Fruit fly (Drosophila melanogaster) whole organism, pupa: ENCODE results near the gene CG5815.
A peak's percentile ranks its signal among the peaks of the same experiment; 100 is the strongest.

Experiments used
- CG10348 ChIP-seq: fragments of 200-800 bp; sonication (Bioruptor generic); IDR thresholded peaks from 2 replicates; pipeline ENCODE4 v1.3.6; 2022; ENCODE audit warnings: missing biosample characterization, missing genetic modification characterization
- CG12605 ChIP-seq: fragments of 200-800 bp; sonication (Bioruptor generic); IDR thresholded peaks from 2 replicates; pipeline ENCODE4 v1.3.6; 2022; ENCODE audit warnings: missing biosample characterization, missing genetic modification characterization
- CG13204 ChIP-seq: fragments of 200-800 bp; sonication (Bioruptor generic); optimal IDR thresholded peaks from 2 replicates; lab custom pipeline; 2018; ENCODE audit warnings: missing biosample characterization, mild to moderate bottlenecking, missing genetic modification characterization, moderate library complexity
- CG14655 ChIP-seq: fragments of 200-800 bp; sonication (Bioruptor generic); optimal IDR thresholded peaks from 3 replicates; lab custom pipeline; 2017; ENCODE audit warnings: mild to moderate bottlenecking, missing biosample characterization, missing genetic modification reagents, missing genetic modification characterization
- CG15710 ChIP-seq: fragments of 200-800 bp; sonication (Bioruptor generic); optimal IDR thresholded peaks from 2 replicates; lab custom pipeline; 2018; ENCODE audit warnings: missing biosample characterization, mild to moderate bottlenecking, missing genetic modification characterization, moderate library complexity
- CG17806 ChIP-seq: fragments of 200-800 bp; sonication (Bioruptor generic); optimal IDR thresholded peaks from 2 replicates; lab custom pipeline; 2018; ENCODE audit warnings: missing biosample characterization, mild to moderate bottlenecking, missing genetic modification characterization, moderate library complexity
- CG32121 ChIP-seq: fragments of 200-800 bp; sonication (Bioruptor generic); IDR thresholded peaks from 2 replicates; pipeline ENCODE4 v1.3.6; 2022; ENCODE audit warnings: missing biosample characterization, missing genetic modification characterization
- CG34367 ChIP-seq: fragments of 200-800 bp; sonication (Bioruptor generic); optimal IDR thresholded peaks from 2 replicates; lab custom pipeline; 2018; ENCODE audit warnings: missing biosample characterization, mild to moderate bottlenecking, missing genetic modification characterization
- CG4496 ChIP-seq: fragments of 200-800 bp; sonication (Bioruptor generic); IDR thresholded peaks from 3 replicates; pipeline ENCODE4 v1.3.6; 2022; ENCODE audit warnings: missing biosample characterization, missing genetic modification characterization
- CG8159 ChIP-seq: fragments of 200-800 bp; sonication (Bioruptor generic); optimal IDR thresholded peaks from 3 replicates; lab custom pipeline; 2018; ENCODE audit warnings: missing biosample characterization, mild to moderate bottlenecking, missing genetic modification characterization, moderate library complexity
- CG8301 ChIP-seq: fragments of 200-800 bp; sonication (Bioruptor generic); optimal IDR thresholded peaks from 2 replicates; lab custom pipeline; 2018; ENCODE audit warnings: missing biosample characterization, mild to moderate bottlenecking, missing genetic modification characterization
- CG9948 ChIP-seq: fragments of 200-800 bp; sonication (Bioruptor generic); optimal IDR thresholded peaks from 2 replicates; lab custom pipeline; 2018; ENCODE audit warnings: missing biosample characterization, mild to moderate bottlenecking, missing genetic modification characterization, moderate library complexity
- D1 ChIP-seq: fragments of 200-800 bp; sonication (Bioruptor generic); optimal IDR thresholded peaks from 2 replicates; lab custom pipeline; 2018; ENCODE audit warnings: missing biosample characterization, mild to moderate bottlenecking, missing genetic modification characterization, moderate library complexity
- EcR ChIP-seq: fragments of 200-800 bp; sonication (Bioruptor generic); optimal IDR thresholded peaks from 3 replicates; lab custom pipeline; 2019; ENCODE audit warnings: missing biosample characterization, missing genetic modification characterization, mild to moderate bottlenecking, moderate library complexity, missing genetic modification reagents
- Ets98B ChIP-seq: fragments of 200-800 bp; sonication (Bioruptor generic); IDR thresholded peaks from 2 replicates; pipeline ENCODE4 v1.3.6; 2022; ENCODE audit warnings: missing biosample characterization, missing genetic modification characterization
- Pif1A ChIP-seq: fragments of 200-800 bp; sonication (Bioruptor generic); optimal IDR thresholded peaks from 3 replicates; lab custom pipeline; 2016; ENCODE audit warnings: missing biosample characterization, missing genetic modification characterization
- Pif1B ChIP-seq: fragments of 200-800 bp; sonication (Bioruptor generic); optimal IDR thresholded peaks from 3 replicates; lab custom pipeline; 2016; ENCODE audit warnings: missing biosample characterization, missing genetic modification characterization
- Snoo ChIP-seq: fragments of 200-800 bp; sonication (Bioruptor generic); optimal IDR thresholded peaks from 3 replicates; lab custom pipeline; 2017; ENCODE audit warnings: missing biosample characterization, mild to moderate bottlenecking, missing genetic modification characterization, inconsistent platforms
- fd96Ca ChIP-seq: fragments of 200-800 bp; sonication (Bioruptor generic); IDR thresholded peaks from 3 replicates; pipeline ENCODE4 v1.3.6; 2022; ENCODE audit warnings: missing biosample characterization, missing genetic modification characterization
- gl ChIP-seq: fragments of 200-800 bp; sonication (Bioruptor generic); optimal IDR thresholded peaks from 2 replicates; lab custom pipeline; 2018; ENCODE audit warnings: missing biosample characterization, mild to moderate bottlenecking, missing genetic modification characterization
- rn ChIP-seq: fragments of 200-800 bp; sonication (Bioruptor generic); IDR thresholded peaks from 2 replicates; pipeline ENCODE4 v1.3.6; 2022; ENCODE audit warnings: missing biosample characterization, missing genetic modification characterization

The CG5815 gene

DNA sequence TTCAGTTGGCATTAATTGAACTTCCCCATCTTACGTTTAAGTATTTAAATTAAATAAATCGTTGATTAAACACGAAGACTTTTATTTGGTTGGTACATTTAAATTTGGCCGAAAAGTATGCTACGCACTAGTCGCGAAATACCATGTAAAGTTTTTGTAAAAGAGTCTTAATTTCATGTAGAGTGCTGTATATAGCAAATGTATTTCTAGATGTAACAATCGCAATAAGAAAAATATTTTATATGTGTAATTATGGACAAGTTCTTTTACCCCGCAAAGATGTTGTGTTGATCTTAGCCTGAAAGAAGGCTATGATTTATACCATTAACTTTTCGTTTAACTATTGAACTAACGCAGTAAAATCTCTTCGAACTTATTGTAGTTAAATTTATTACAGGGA lies 29.6 kb upstream of the CG5815 start:
- TF ChIP-seq Pif1A (GFP tag; lab: Kevin White, UChicago) = no peak
- no peak for TF ChIP-seq D1
- no peak for TF ChIP-seq CG32121 (GFP tag; lab: Robert Waterston, UW)
- no peak for TF ChIP-seq CG12605 (GFP tag; lab: Robert Waterston, UW)
- TF ChIP-seq CG8159 (tag; lab: Kevin White, UChicago) = no peak
- no peak for TF ChIP-seq Pif1B (GFP tag; lab: Kevin White, UChicago)
- no peak for TF ChIP-seq CG14655
- TF ChIP-seq Ets98B (GFP tag; lab: Robert Waterston, UW) = no peak
- TF ChIP-seq EcR (GFP tag; lab: Kevin White, UChicago) = no peak
- no peak for TF ChIP-seq CG17806 (tag; lab: Kevin White, UChicago)
- TF ChIP-seq fd96Ca (GFP tag; lab: Robert Waterston, UW) = no peak
- TF ChIP-seq CG13204 (GFP tag; lab: Kevin White, UChicago) = no peak
- no peak for TF ChIP-seq CG4496 (GFP tag; lab: Robert Waterston, UW)
- TF ChIP-seq CG15710 (tag; lab: Kevin White, UChicago) = no peak
- TF ChIP-seq rn = no peak
- TF ChIP-seq CG8301 (tag; lab: Kevin White, UChicago) = no peak
- TF ChIP-seq gl (tag; lab: Kevin White, UChicago) = no peak
- no peak for TF ChIP-seq CG34367 (tag; lab: Kevin White, UChicago)

DNA sequence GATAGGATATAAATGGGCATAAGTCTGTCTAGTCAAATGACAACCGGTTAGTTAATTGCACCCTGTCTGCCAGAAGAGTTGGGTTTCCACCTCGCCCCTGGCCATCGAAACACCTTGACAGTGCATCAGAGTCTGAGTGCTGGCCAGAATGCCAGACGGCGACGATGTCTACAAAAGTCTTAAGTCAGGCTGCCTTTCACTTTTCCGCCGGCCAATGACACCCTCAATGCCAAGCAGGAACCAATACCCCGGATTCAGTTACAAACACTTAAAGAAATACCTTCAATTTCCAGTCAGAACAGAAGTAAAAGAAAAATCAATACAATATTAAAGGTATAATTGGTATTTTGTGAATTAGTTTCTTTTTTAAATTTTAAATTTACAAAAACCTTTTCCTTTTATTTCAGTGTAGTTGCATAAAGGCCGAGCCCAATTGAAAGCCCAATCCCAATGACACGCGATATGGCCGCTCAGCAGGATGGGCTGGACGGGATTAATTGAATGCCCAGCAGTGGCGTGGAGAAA lies 27.8 kb upstream of the CG5815 start:
- no peak for TF ChIP-seq fd96Ca (GFP tag; lab: Robert Waterston, UW)
- TF ChIP-seq D1 = no peak
- no peak for TF ChIP-seq CG15710 (tag; lab: Kevin White, UChicago)
- TF ChIP-seq Pif1B (GFP tag; lab: Kevin White, UChicago) = no peak
- TF ChIP-seq Ets98B (GFP tag; lab: Robert Waterston, UW) = 0 out of 2 replicates have a peak, but pooled peaks have one; percentile 10
- peak; percentile 91 for TF ChIP-seq EcR (GFP tag; lab: Kevin White, UChicago)
- TF ChIP-seq CG8159 (tag; lab: Kevin White, UChicago) = peak; percentile 74
- peak; percentile 70; the same call in 2 of the 3 replicates for TF ChIP-seq CG4496 (GFP tag; lab: Robert Waterston, UW)
- TF ChIP-seq CG9948 (tag; lab: Kevin White, UChicago) = peak; percentile 18
- peak; percentile 25; the same call in 1 of the 2 replicates for TF ChIP-seq CG32121 (GFP tag; lab: Robert Waterston, UW)
- TF ChIP-seq CG12605 (GFP tag; lab: Robert Waterston, UW) = peak; percentile 62
- no peak for TF ChIP-seq Snoo (tag; lab: Kevin White, UChicago)
- peak; percentile 62 for TF ChIP-seq Pif1A (GFP tag; lab: Kevin White, UChicago)
- TF ChIP-seq CG8301 (tag; lab: Kevin White, UChicago) = peak; percentile 6
- TF ChIP-seq CG10348 (GFP tag; lab: Robert Waterston, UW) = no peak
- peak; percentile 54 for TF ChIP-seq CG17806 (tag; lab: Kevin White, UChicago)
- no peak for TF ChIP-seq rn
- peak; percentile 11 for TF ChIP-seq gl (tag; lab: Kevin White, UChicago)
- no peak for TF ChIP-seq CG34367 (tag; lab: Kevin White, UChicago)
- no peak for TF ChIP-seq CG13204 (GFP tag; lab: Kevin White, UChicago)
- peak; percentile 42 for TF ChIP-seq CG14655

DNA sequence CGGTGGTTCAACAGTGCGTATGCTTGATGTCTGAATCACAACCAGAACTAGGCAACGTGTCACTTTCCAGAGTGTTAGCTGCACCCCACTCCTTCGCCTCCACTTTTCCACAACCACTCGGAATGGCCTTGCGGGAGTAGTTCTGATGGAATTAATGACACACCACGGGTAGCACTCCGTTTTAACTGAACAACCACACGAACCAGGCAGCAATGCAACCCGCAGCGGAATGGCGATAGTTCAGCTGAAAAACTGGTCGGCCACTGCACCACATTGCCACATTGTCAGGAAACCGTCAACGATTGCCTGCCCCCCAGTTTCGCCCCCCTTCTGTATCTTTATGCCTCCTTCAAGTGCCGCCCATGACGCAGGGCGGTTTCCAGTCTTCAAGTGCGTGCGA lies 24.8 kb upstream of the CG5815 start, which contains the start of gene Cpr97Ea:
Cpr97Ea (minus strand) TSS at position 230 of the 400 bp plus-strand sequence.
- TF ChIP-seq CG17806 (tag; lab: Kevin White, UChicago) (no peak), EcR (GFP tag; lab: Kevin White, UChicago) (peak; percentile 70), CG13204 (GFP tag; lab: Kevin White, UChicago) (peak; percentile 53)

DNA sequence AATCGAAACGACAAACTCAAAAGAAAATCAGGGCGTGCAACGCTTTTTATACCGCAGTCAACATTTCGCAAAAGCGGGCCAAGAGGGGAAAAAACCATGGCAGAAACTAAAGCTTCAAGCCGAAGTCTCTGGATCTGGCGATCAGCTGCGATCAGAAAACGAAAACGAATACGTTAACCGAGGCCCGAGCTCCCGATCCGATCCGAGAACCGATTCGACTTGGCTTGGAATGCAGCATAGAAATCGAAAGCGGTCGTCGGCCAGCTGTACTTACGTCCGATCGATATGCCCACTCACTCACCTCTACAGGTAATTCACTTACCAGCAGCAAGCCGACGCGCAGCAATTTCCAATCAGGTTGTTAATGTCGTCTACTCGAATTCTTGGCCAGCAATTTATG lies 21.3 kb upstream of the CG5815 start, which contains the start of gene Cpr97Eb:
Cpr97Eb (minus strand) TSS at position 25 of the 400 bp plus-strand sequence.
- TF ChIP-seq CG32121 (GFP tag; lab: Robert Waterston, UW) = 0 out of 2 replicates have a peak, but pooled peaks have one; percentile 40
- TF ChIP-seq Pif1A (GFP tag; lab: Kevin White, UChicago) = no peak
- TF ChIP-seq CG13204 (GFP tag; lab: Kevin White, UChicago) = no peak
- TF ChIP-seq CG8159 (tag; lab: Kevin White, UChicago) = no peak
- no peak for TF ChIP-seq CG8301 (tag; lab: Kevin White, UChicago)
- TF ChIP-seq Ets98B (GFP tag; lab: Robert Waterston, UW) = 0 out of 2 replicates have a peak, but pooled peaks have one; percentile 24
- TF ChIP-seq CG10348 (GFP tag; lab: Robert Waterston, UW) = no peak
- no peak for TF ChIP-seq CG9948 (tag; lab: Kevin White, UChicago)
- TF ChIP-seq CG34367 (tag; lab: Kevin White, UChicago) = no peak
- TF ChIP-seq D1 = no peak
- TF ChIP-seq CG15710 (tag; lab: Kevin White, UChicago) = no peak
- TF ChIP-seq gl (tag; lab: Kevin White, UChicago) = no peak
- no peak for TF ChIP-seq rn
- no peak for TF ChIP-seq CG12605 (GFP tag; lab: Robert Waterston, UW)
- no peak for TF ChIP-seq CG17806 (tag; lab: Kevin White, UChicago)
- peak; percentile 15; the same call in 1 of the 3 replicates for TF ChIP-seq CG4496 (GFP tag; lab: Robert Waterston, UW)
- TF ChIP-seq fd96Ca (GFP tag; lab: Robert Waterston, UW) = no peak
- peak; percentile 44 for TF ChIP-seq EcR (GFP tag; lab: Kevin White, UChicago)
- no peak for TF ChIP-seq Snoo (tag; lab: Kevin White, UChicago)
- TF ChIP-seq Pif1B (GFP tag; lab: Kevin White, UChicago) = no peak
- no peak for TF ChIP-seq CG14655

DNA sequence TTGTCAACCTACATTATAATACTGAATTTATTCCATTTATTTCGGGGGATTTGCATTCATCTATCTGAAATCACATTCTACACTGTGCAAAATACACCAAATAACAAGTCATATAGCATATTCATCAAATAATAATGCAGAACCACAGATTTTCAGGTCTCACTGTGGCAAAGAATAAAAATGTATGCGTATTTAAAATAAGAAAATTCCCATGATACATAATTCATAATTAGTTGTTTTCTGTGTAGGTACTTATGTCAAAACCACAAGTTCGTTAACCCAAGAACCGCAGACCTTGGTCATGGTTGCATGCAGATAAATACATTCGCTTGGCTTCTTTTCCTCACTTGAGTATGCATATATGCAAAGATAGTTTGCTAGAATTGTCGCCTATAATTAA lies 20.1 kb upstream of the CG5815 start:
- TF ChIP-seq CG17806 (tag; lab: Kevin White, UChicago) (peak; percentile 36), CG14655 (peak; percentile 34), CG4496 (GFP tag; lab: Robert Waterston, UW) (peak; percentile 80), EcR (GFP tag; lab: Kevin White, UChicago) (peak; percentile 72), CG9948 (tag; lab: Kevin White, UChicago) (peak; percentile 50), CG10348 (GFP tag; lab: Robert Waterston, UW) (no peak), Pif1A (GFP tag; lab: Kevin White, UChicago) (peak; percentile 34), CG8301 (tag; lab: Kevin White, UChicago) (peak; percentile 31), fd96Ca (GFP tag; lab: Robert Waterston, UW) (no peak), Snoo (tag; lab: Kevin White, UChicago) (no peak), Pif1B (GFP tag; lab: Kevin White, UChicago) (no peak), CG13204 (GFP tag; lab: Kevin White, UChicago) (no peak), CG12605 (GFP tag; lab: Robert Waterston, UW) (no peak), CG32121 (GFP tag; lab: Robert Waterston, UW) (peak; percentile 40; the same call in 1 of the 2 replicates), CG34367 (tag; lab: Kevin White, UChicago) (peak; percentile 34), CG15710 (tag; lab: Kevin White, UChicago) (peak; percentile 34), Ets98B (GFP tag; lab: Robert Waterston, UW) (no peak), gl (tag; lab: Kevin White, UChicago) (no peak), CG8159 (tag; lab: Kevin White, UChicago) (peak; percentile 50), rn (no peak)
